Worm (Caenorhabditis elegans): ENCODE results near the gene ivns-1.

Gene ivns-1

DNA sequence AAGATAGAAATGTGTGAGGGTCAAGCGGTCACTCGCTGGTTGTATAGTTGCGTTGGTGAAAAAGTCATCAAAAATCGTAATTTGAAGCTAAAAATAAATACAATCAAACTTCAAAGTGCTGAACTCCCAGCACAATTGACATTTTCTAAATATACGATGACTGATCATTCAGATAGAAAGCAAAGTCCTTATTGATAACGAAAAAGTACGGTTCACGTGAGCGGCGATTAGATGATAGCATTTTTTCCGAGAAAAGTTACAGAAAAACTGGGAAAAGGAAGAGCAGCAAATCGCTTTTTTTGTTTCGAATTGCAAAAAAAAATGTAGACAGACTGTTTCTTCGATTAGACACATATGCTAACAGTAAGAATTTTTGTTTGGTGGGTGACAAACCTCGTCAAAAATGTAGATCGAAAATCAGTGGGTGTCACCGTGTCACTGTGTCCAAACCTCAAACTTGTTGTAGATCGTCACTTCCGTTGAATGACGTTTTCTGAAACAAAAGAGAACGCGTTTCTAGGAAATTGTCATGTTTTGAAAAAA is at the start of gene ivns-1:
ivns-1 (minus strand) TSS at position 493 of the 543 bp plus-strand sequence.
- TF ChIP-seq fkh-6 (tag; optimal IDR thresholded peaks at IDR 0.05) (no peak), hlh-6 (tag; optimal IDR thresholded peaks at IDR 0.05) (no peak), ttx-3 (tag; optimal IDR thresholded peaks at IDR 0.05) (no peak), pag-3 (tag; optimal IDR thresholded peaks at IDR 0.05; ENCODE audit: borderline replicate concordance) (no peak), fax-1 (tag; optimal IDR thresholded peaks at IDR 0.05) (no peak)

DNA sequence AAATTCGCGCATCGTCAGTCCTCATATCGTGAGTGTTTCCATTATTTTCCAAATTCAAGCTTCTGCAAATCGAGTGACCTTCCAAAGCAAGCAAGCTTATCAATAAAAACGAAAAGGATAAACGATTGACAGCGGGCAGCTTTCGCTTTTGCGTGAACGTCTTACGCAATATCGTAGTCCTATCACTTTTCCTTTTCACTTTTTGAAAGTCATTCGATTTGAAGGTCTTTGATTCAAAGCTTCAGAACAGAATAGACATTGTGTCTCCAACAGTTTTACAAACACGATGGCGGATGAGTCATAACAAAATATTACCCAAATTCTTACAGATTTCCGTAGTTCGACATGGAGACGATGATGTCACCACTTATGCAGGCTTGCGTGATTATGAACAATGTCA is 45.4 kb upstream of the ivns-1 start:
- TF ChIP-seq eyg-1 (tag; optimal IDR thresholded peaks at IDR 0.05) (no peak), ceh-19 (GFP tag; optimal IDR thresholded peaks at IDR 0.05) (no peak), dve-1 (tag; optimal IDR thresholded peaks at IDR 0.05) (no peak), mec-3 (tag; optimal IDR thresholded peaks at IDR 0.05; ENCODE audit: borderline replicate concordance) (no peak), nfya-1 (tag; optimal IDR thresholded peaks at IDR 0.05) (no peak), nhr-232 (tag; optimal IDR thresholded peaks at IDR 0.05) (no peak), hlh-30 (tag; optimal IDR thresholded peaks at IDR 0.05; ENCODE audit: insufficient read depth) (no peak), pha-4 (tag; optimal IDR thresholded peaks at IDR 0.05) (no peak), lin-11 (tag; optimal IDR thresholded peaks at IDR 0.05) (no peak), che-1 (tag; optimal IDR thresholded peaks at IDR 0.05) (no peak), sdc-2 (tag; optimal IDR thresholded peaks at IDR 0.05) (no peak), ceh-30 (tag; optimal IDR thresholded peaks at IDR 0.05) (no peak), Y22D7AL.16 (tag; optimal IDR thresholded peaks at IDR 0.05) (no peak)

DNA sequence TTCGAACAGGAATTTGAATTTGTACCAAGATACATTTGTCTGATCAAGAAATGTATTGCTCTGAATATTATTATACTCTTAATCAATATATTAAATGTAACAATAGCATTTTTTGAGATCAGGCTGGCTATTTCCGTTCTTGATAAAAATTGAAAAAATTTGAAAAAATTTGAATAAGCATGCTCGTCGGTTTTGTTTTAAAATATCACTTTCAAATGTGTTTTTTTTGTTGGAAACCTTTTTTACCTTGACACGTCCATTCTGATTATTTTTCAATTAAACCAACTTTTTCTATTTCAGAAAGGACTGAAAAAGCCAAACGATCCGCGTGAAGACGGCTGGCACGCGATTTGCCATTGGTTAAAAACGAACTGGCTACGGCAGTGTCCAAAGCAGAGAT is 44.4 kb upstream of the ivns-1 start, which contains the start of gene adt-1:
adt-1 (plus strand) TSS at position 301 of the 400 bp plus-strand sequence.
- TF ChIP-seq dve-1 (tag; optimal IDR thresholded peaks at IDR 0.05), result no peak
- no peak for TF ChIP-seq ama-1 (optimal IDR thresholded peaks at IDR 0.05)

- no peak for TF ChIP-seq pha-2 (tag; optimal IDR thresholded peaks at IDR 0.05)
- TF ChIP-seq ceh-30 (tag; optimal IDR thresholded peaks at IDR 0.05), result no peak
- TF ChIP-seq unc-55 (GFP tag; optimal IDR thresholded peaks at IDR 0.05), result no peak
- TF ChIP-seq gmeb-2 (tag; optimal IDR thresholded peaks at IDR 0.05), result no peak
Measured at ce11 chrX:12677113-12677512, 43.0 kb upstream of the ivns-1 start.

DNA sequence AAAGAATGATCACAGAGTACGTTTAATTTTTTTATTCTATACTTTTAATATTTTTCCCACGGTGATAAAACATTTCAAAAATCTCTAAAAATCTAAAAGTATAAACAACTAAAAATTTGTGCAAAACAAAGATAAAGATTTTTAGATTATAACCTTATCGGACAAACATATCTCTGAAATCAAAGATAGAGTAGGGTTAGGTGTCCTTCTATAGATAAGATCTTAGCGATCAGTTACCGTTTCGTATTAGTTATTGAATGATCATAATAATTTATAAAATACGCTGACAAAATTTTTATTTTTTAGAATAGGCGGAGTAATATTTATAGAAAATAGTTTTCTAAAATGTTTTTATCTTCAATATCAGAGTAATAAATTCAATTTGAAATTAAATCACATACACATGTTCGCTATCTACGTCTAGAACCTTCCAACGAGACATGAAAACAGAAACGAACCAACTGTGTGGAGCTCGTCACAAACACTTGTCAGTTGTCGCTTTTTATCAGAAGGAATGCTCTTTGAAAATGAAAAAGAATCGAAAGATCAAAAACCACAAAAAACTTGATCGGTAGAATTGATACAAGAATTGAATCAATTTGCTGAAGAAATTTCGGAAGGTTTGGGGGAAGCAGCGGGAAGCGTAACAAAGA is 37.6 kb upstream of the ivns-1 start:
- TF ChIP-seq ahr-1 (tag; optimal IDR thresholded peaks at IDR 0.05) (no peak), elt-2 (tag; optimal IDR thresholded peaks at IDR 0.05) (peak; percentile 89), ceh-18 (tag; optimal IDR thresholded peaks at IDR 0.05) (peak; percentile 7), rnt-1 (tag; optimal IDR thresholded peaks at IDR 0.05) (peak; percentile 53), unc-55 (GFP tag; optimal IDR thresholded peaks at IDR 0.05) (peak; percentile 38)

DNA sequence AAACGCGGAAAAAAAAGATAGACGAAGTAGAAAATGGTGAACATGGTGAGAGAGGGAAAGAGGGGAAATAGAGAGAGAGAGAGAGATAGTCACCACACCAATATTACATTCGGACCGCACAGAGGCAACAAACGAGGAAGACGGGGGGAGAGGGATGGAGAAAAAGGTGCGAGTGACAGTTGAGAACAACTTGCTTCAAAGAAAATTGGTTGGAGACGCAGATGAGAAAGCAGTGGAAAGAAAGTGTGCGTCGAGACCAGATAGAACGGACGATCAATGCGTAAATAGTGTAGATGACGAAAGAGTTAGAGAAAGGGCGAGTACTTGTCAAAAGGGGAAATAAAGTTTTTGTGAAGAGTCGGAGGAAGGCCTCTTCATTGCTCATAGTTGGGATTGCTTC is 36.2 kb upstream of the ivns-1 start:
- TF ChIP-seq pax-1 (tag; optimal IDR thresholded peaks at IDR 0.05) (no peak), elt-4 (tag; optimal IDR thresholded peaks at IDR 0.05) (no peak), pat-9 (tag; optimal IDR thresholded peaks at IDR 0.05) (peak; percentile 20), C08G9.2 (tag; optimal IDR thresholded peaks at IDR 0.05) (peak; percentile 38), hlh-8 (tag; optimal IDR thresholded peaks at IDR 0.05) (peak; percentile 56), ceh-2 (tag; optimal IDR thresholded peaks at IDR 0.05) (peak; percentile 55), nhr-232 (tag; optimal IDR thresholded peaks at IDR 0.05) (peak; percentile 3), pha-2 (tag; optimal IDR thresholded peaks at IDR 0.05) (peak; percentile 6), C38D4.7 (GFP tag; optimal IDR thresholded peaks at IDR 0.05) (no peak), mec-3 (tag; optimal IDR thresholded peaks at IDR 0.05; ENCODE audit: borderline replicate concordance) (no peak), ahr-1 (tag; optimal IDR thresholded peaks at IDR 0.05) (no peak), pag-3 (tag; optimal IDR thresholded peaks at IDR 0.05; ENCODE audit: borderline replicate concordance) (no peak), ceh-45 (GFP tag; IDR thresholded peaks at IDR 0.05) (no peak), tbx-7 (tag; optimal IDR thresholded peaks at IDR 0.05) (no peak), K09A11.1 (tag; optimal IDR thresholded peaks at IDR 0.05; ENCODE audit: insufficient read depth) (no peak), Y22D7AL.16 (tag; optimal IDR thresholded peaks at IDR 0.05) (no peak), dve-1 (tag; optimal IDR thresholded peaks at IDR 0.05) (peak; percentile 56), odd-2 (tag; optimal IDR thresholded peaks at IDR 0.05) (no peak), syd-9 (tag; optimal IDR thresholded peaks at IDR 0.05) (peak; percentile 58), fkh-6 (tag; optimal IDR thresholded peaks at IDR 0.05) (peak; percentile 42), unc-3 (GFP tag; conservative IDR thresholded peaks at IDR 0.05) (no peak), unc-3 (tag; optimal IDR thresholded peaks at IDR 0.05) (no peak), ztf-16 (tag; optimal IDR thresholded peaks at IDR 0.05) (no peak), ceh-18 (tag; optimal IDR thresholded peaks at IDR 0.05) (peak; percentile 70)
